Worm (Caenorhabditis elegans): ENCODE measurements around the gene ttll-11.

ce11 chrIV:8737354-8737753 lies 39.8 kb downstream of the ttll-11 start:
- TF ChIP-seq pes-1 (GFP tag; IDR thresholded peaks at IDR 0.05), result no peak
- TF ChIP-seq aly-1 (tag; optimal IDR thresholded peaks at IDR 0.05), result no peak
- TF ChIP-seq B0310.2 (tag; optimal IDR thresholded peaks at IDR 0.05), result no peak
- TF ChIP-seq ama-1 (optimal IDR thresholded peaks at IDR 0.05), result no peak
- no peak for TF ChIP-seq hmg-4 (GFP tag; optimal IDR thresholded peaks at IDR 0.05)
- TF ChIP-seq ceh-13 (GFP tag; optimal IDR thresholded peaks at IDR 0.05), result no peak

Measured in whole organism, early embryonic.